Fruit fly (Drosophila melanogaster): ENCODE data around the gene kek5.

The kek5 gene

DNA sequence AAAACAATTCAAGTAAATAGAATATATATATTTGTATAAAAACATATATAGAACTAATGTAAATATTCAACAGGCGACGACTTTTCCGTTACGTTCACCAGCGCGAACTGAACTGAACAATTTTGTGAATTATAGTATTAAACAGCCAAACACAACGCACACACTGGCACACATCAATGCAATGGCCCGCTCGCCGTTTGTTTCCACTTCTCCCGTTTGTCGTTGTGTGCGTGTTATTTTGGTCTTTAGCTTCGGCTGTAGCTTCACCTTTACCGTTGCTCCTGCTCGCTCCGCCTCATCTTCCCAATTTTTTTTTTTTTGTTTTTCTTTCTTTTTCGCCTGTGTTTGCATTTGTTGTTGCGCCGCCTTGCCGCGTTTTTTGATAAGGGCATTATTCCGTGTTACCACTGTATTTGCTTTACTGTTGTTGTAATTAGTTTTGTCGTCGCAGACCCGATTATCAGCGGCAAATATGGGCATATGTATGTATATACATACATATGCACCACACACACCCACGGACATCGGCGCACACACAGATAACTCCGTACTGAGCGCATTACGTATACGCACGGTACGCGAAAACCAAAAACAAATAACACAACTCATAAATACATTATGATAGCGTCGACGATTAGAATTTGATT, 45.0 kb upstream of the kek5 start, which contains the start of gene CG8051 (continued):
- TF ChIP-seq HLH4C (GFP tag; IDR thresholded peaks at IDR 0.05; ENCODE audit: partially characterized antibody) (no peak), Deaf1 (tag; optimal IDR thresholded peaks at IDR 0.05) (peak; percentile 38), CG12104 (GFP tag; optimal IDR thresholded peaks at IDR 0.05) (no peak), CG12659 (GFP tag; optimal IDR thresholded peaks at IDR 0.05) (no peak), scrt (GFP tag; optimal IDR thresholded peaks at IDR 0.05) (no peak), luna (GFP tag; optimal IDR thresholded peaks at IDR 0.05) (no peak), row (GFP tag; IDR thresholded peaks at IDR 0.05) (peak; percentile 66), h (optimal IDR thresholded peaks at IDR 0.05) (no peak), Oli (tag; optimal IDR thresholded peaks at IDR 0.05) (no peak), Sry-δ (GFP tag; optimal IDR thresholded peaks at IDR 0.05) (no peak), Sox100B (GFP tag; optimal IDR thresholded peaks at IDR 0.05) (no peak), tna (GFP tag; IDR thresholded peaks at IDR 0.05; ENCODE audit: partially characterized antibody) (no peak), hth (optimal IDR thresholded peaks at IDR 0.05) (no peak), CG17359 (tag; optimal IDR thresholded peaks at IDR 0.05) (peak; percentile 91), E2f2 (GFP tag; IDR thresholded peaks at IDR 0.05) (no peak), tin (GFP tag; optimal IDR thresholded peaks at IDR 0.05) (no peak), CG11085 (GFP tag; IDR thresholded peaks at IDR 0.05) (no peak), CG12942 (GFP tag; optimal IDR thresholded peaks at IDR 0.05) (no peak), CG32767 (GFP tag; IDR thresholded peaks at IDR 0.05) (no peak), Max (GFP tag; optimal IDR thresholded peaks at IDR 0.05) (no peak), gsb (GFP tag; IDR thresholded peaks at IDR 0.05) (no peak), CG11456 (GFP tag; IDR thresholded peaks at IDR 0.05) (no peak), CG13624 (GFP tag; optimal IDR thresholded peaks at IDR 0.05) (no peak), CG12769 (tag; optimal IDR thresholded peaks at IDR 0.05) (no peak), CG6813 (GFP tag; optimal IDR thresholded peaks at IDR 0.05) (peak; percentile 33), CG6654 (GFP tag; optimal IDR thresholded peaks at IDR 0.05) (no peak), Mes4 (GFP tag; optimal IDR thresholded peaks at IDR 0.05) (peak; percentile 16), Myb (GFP tag; optimal IDR thresholded peaks at IDR 0.05) (peak; percentile 11), prd (optimal IDR thresholded peaks at IDR 0.05) (no peak), prd (GFP tag; IDR thresholded peaks at IDR 0.05) (0 out of 3 replicates have a peak, but pooled peaks have one; percentile 16), CG7987 (GFP tag; optimal IDR thresholded peaks at IDR 0.05) (peak; percentile 54), CG43689 (GFP tag; IDR thresholded peaks at IDR 0.05) (no peak), CG10147 (GFP tag; optimal IDR thresholded peaks at IDR 0.05) (no peak), gro (GFP tag; optimal IDR thresholded peaks at IDR 0.05) (no peak), btn (GFP tag; optimal IDR thresholded peaks at IDR 0.05) (no peak), nerfin-1 (tag; optimal IDR thresholded peaks at IDR 0.05) (peak; percentile 16), mam (GFP tag; optimal IDR thresholded peaks at IDR 0.05) (no peak), Abd-B (GFP tag; optimal IDR thresholded peaks at IDR 0.05) (no peak), maf-S (GFP tag; optimal IDR thresholded peaks at IDR 0.05) (no peak), disco-r (GFP tag; optimal IDR thresholded peaks at IDR 0.05) (no peak), pzg (GFP tag; optimal IDR thresholded peaks at IDR 0.05) (no peak), Neu2 (GFP tag; optimal IDR thresholded peaks at IDR 0.05; ENCODE audit: borderline replicate concordance) (no peak), Ets97D (GFP tag; optimal IDR thresholded peaks at IDR 0.05) (no peak), mirr (GFP tag; optimal IDR thresholded peaks at IDR 0.05) (peak; percentile 84), Dip3 (GFP tag; optimal IDR thresholded peaks at IDR 0.05) (no peak), Taf1 (GFP tag; IDR thresholded peaks at IDR 0.05) (no peak; the same call in 1 of the 2 replicates), nerfin-2 (GFP tag; IDR thresholded peaks at IDR 0.05; ENCODE audit: partially characterized antibody) (no peak), gcm2 (GFP tag; optimal IDR thresholded peaks at IDR 0.05) (no peak), CG15601 (tag; optimal IDR thresholded peaks at IDR 0.05) (peak; percentile 31), CG34224 (GFP tag; IDR thresholded peaks at IDR 0.05; ENCODE audit: partially characterized antibody) (no peak), run (tag; optimal IDR thresholded peaks at IDR 0.05) (no peak)

Measured in whole organism, embryonic.